Worm (Caenorhabditis elegans) whole organism, L3 larva: Measurements from ENCODE around the gene mab-23.

ENCODE experiments used
- R02D3.7 ChIP-seq: fragments of 150-350 bp; optimal IDR thresholded peaks from 2 replicates; lab custom pipeline; 2014; ENCODE audit warnings: missing biosample characterization, missing genetic modification characterization
- ZK546.5 ChIP-seq: sonication (generic microtip); optimal IDR thresholded peaks from 2 replicates; lab custom pipeline; 2017; ENCODE audit warnings: missing biosample characterization, missing genetic modification characterization
- ama-1 ChIP-seq: fragments of 150-350 bp; optimal IDR thresholded peaks from 2 replicates; lab custom pipeline; 2018
- ceh-16 ChIP-seq: sonication (generic microtip); optimal IDR thresholded peaks from 2 replicates; lab custom pipeline; 2017; ENCODE audit warnings: missing biosample characterization, missing genetic modification characterization
- ceh-28 ChIP-seq: fragments of 150-350 bp; optimal IDR thresholded peaks from 2 replicates; lab custom pipeline; 2014; ENCODE audit warnings: missing biosample characterization, missing genetic modification reagents, missing genetic modification characterization
- ceh-82 ChIP-seq: fragments of 150-350 bp; optimal IDR thresholded peaks from 2 replicates; lab custom pipeline; 2014; ENCODE audit warnings: missing biosample characterization, missing genetic modification characterization
- ceh-9 ChIP-seq: sonication (generic microtip); optimal IDR thresholded peaks from 2 replicates; lab custom pipeline; 2018; ENCODE audit warnings: missing biosample characterization, missing genetic modification characterization
- daf-12 ChIP-seq: fragments of 150-350 bp; optimal IDR thresholded peaks from 2 replicates; lab custom pipeline; 2014; ENCODE audit warnings: missing biosample characterization, missing genetic modification reagents, missing genetic modification characterization
- egl-27 ChIP-seq: sonication (generic microtip); optimal IDR thresholded peaks from 4 replicates; lab custom pipeline; 2017; ENCODE audit warnings: missing biosample characterization, missing genetic modification reagents, missing genetic modification characterization
- egl-5 ChIP-seq: fragments of 150-350 bp; optimal IDR thresholded peaks from 2 replicates; lab custom pipeline; 2017; ENCODE audit warnings: missing biosample characterization, missing genetic modification reagents, missing genetic modification characterization, inconsistent platforms
- elt-2 ChIP-seq: sonication (generic microtip); optimal IDR thresholded peaks from 2 replicates; lab custom pipeline; 2016; ENCODE audit warnings: missing genetic modification reagents, mild to moderate bottlenecking, missing genetic modification characterization, missing compliant biosample characterization
- elt-3 ChIP-seq, 3 experiments: fragments of 150-350 bp in 1 of 3; sonication (generic microtip) in 2 of 3; optimal IDR thresholded peaks; 2 replicates in 2 of 3; 4 replicates in 1 of 3; lab custom pipeline; 2014 to 2017; ENCODE audit warnings: missing biosample characterization in 3 of 3, missing genetic modification characterization in 3 of 3
- fkh-10 ChIP-seq: sonication (generic microtip); optimal IDR thresholded peaks from 2 replicates; lab custom pipeline; 2017; ENCODE audit warnings: missing biosample characterization, missing genetic modification reagents, missing genetic modification characterization
- fkh-2 ChIP-seq: fragments of 150-350 bp; optimal IDR thresholded peaks from 2 replicates; lab custom pipeline; 2014; ENCODE audit warnings: missing biosample characterization, missing genetic modification reagents, missing genetic modification characterization
- jun-1 ChIP-seq: fragments of 150-350 bp; optimal IDR thresholded peaks from 2 replicates; lab custom pipeline; 2014; ENCODE audit warnings: missing biosample characterization, missing genetic modification reagents, missing genetic modification characterization
- lin-15B ChIP-seq: fragments of 150-350 bp; optimal IDR thresholded peaks from 2 replicates; lab custom pipeline; 2014; ENCODE audit warnings: missing biosample characterization, missing genetic modification characterization
- lin-39 ChIP-seq: fragments of 150-350 bp; optimal IDR thresholded peaks from 2 replicates; lab custom pipeline; 2018; ENCODE audit warnings: missing biosample characterization, missing genetic modification reagents, missing genetic modification characterization
- lsy-12 ChIP-seq: sonication (generic microtip); optimal IDR thresholded peaks from 2 replicates; lab custom pipeline; 2016; ENCODE audit warnings: mild to moderate bottlenecking, missing genetic modification characterization, missing compliant biosample characterization
- mdl-1 ChIP-seq: fragments of 150-350 bp; optimal IDR thresholded peaks from 2 replicates; lab custom pipeline; 2014; ENCODE audit warnings: missing biosample characterization, missing genetic modification characterization
- mml-1 ChIP-seq: fragments of 150-350 bp; sonication (generic microtip); optimal IDR thresholded peaks from 3 replicates; lab custom pipeline; 2014; ENCODE audit warnings: missing biosample characterization, missing genetic modification characterization
- nfya-1 ChIP-seq: sonication (generic microtip); optimal IDR thresholded peaks from 2 replicates; lab custom pipeline; 2017; ENCODE audit warnings: missing genetic modification characterization, mild to moderate bottlenecking, missing compliant biosample characterization, antibody characterized with exemption, moderate library complexity; ENCODE audit not compliant: insufficient read depth
- nhr-11 ChIP-seq: fragments of 150-350 bp; optimal IDR thresholded peaks from 2 replicates; lab custom pipeline; 2014; ENCODE audit warnings: missing biosample characterization, missing genetic modification characterization
- nhr-12 ChIP-seq: fragments of 150-350 bp; optimal IDR thresholded peaks from 2 replicates; lab custom pipeline; 2014; ENCODE audit warnings: missing biosample characterization, missing genetic modification characterization
- nhr-23 ChIP-seq: fragments of 150-350 bp; optimal IDR thresholded peaks from 2 replicates; lab custom pipeline; 2014; ENCODE audit warnings: missing biosample characterization, missing genetic modification reagents, missing genetic modification characterization
- nhr-237 ChIP-seq: fragments of 150-350 bp; optimal IDR thresholded peaks from 2 replicates; lab custom pipeline; 2014; ENCODE audit warnings: missing biosample characterization, missing genetic modification characterization
- nhr-28 ChIP-seq: fragments of 150-350 bp; optimal IDR thresholded peaks from 2 replicates; lab custom pipeline; 2014; ENCODE audit warnings: missing biosample characterization, missing genetic modification characterization
- nhr-76 ChIP-seq: fragments of 150-350 bp; sonication (generic microtip); optimal IDR thresholded peaks from 5 replicates; lab custom pipeline; 2014; ENCODE audit warnings: missing biosample characterization, missing genetic modification characterization
- pha-4 ChIP-seq: fragments of 150-350 bp; optimal IDR thresholded peaks from 2 replicates; lab custom pipeline; 2014; ENCODE audit warnings: missing biosample characterization, missing genetic modification reagents, missing genetic modification characterization
- pqm-1 ChIP-seq: fragments of 150-350 bp; optimal IDR thresholded peaks from 2 replicates; lab custom pipeline; 2017; ENCODE audit warnings: missing biosample characterization, missing genetic modification characterization, inconsistent platforms
- sea-2 ChIP-seq: fragments of 150-350 bp; sonication (generic microtip); optimal IDR thresholded peaks from 4 replicates; lab custom pipeline; 2014; ENCODE audit warnings: missing biosample characterization, missing genetic modification reagents, missing genetic modification characterization
- snpc-4 ChIP-seq: fragments of 150-350 bp; optimal IDR thresholded peaks from 2 replicates; lab custom pipeline; 2014; ENCODE audit warnings: missing biosample characterization, missing genetic modification characterization
- tbx-2 ChIP-seq: sonication (generic microtip); optimal IDR thresholded peaks from 2 replicates; lab custom pipeline; 2016; ENCODE audit warnings: mild to moderate bottlenecking, missing genetic modification characterization, missing compliant biosample characterization
- unc-39 ChIP-seq: sonication (generic microtip); optimal IDR thresholded peaks from 4 replicates; lab custom pipeline; 2017; ENCODE audit warnings: missing biosample characterization, missing genetic modification characterization
- zag-1 ChIP-seq: fragments of 150-350 bp; optimal IDR thresholded peaks from 2 replicates; lab custom pipeline; 2014; ENCODE audit warnings: missing biosample characterization, missing genetic modification characterization
- ztf-11 ChIP-seq: fragments of 150-350 bp; optimal IDR thresholded peaks from 2 replicates; lab custom pipeline; 2014; ENCODE audit warnings: missing biosample characterization, missing genetic modification characterization

Gene mab-23

DNA sequence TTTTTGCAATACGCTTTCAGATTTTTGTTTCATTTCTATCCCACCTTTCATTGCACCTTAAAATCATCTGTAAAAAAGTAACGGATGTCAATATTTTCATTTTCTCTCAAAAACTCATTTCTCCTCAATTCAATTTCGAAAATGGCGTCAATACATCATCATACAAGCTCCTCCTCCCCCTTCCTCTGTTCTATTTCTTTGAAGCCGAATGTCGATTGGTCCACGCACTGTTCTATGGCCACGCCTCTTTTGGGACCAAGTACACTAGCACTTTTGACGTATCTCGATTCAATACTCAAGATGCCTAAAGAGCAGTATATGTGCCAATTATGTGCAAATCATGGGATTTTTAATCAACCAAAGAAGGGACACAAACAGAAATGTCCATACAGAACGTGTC is at the start of gene mab-23:
TSS of gene mab-23 (plus strand) at position 301 of the 400 bp plus-strand sequence.
- TF ChIP-seq R02D3.7 (no peak), unc-39 (tag; lab: Kevin White, UChicago) (no peak), nfya-1 (tag; lab: Kevin White, UChicago) (peak; percentile 21), ceh-9 (tag; lab: Kevin White, UChicago) (no peak), egl-5 (tag; lab: Kevin White, UChicago) (no peak), ztf-11 (tag; lab: Kevin White, UChicago) (no peak), nhr-12 (tag; lab: Kevin White, UChicago) (no peak)
- TF ChIP-seq, all 47 proteins: peak for 1

DNA sequence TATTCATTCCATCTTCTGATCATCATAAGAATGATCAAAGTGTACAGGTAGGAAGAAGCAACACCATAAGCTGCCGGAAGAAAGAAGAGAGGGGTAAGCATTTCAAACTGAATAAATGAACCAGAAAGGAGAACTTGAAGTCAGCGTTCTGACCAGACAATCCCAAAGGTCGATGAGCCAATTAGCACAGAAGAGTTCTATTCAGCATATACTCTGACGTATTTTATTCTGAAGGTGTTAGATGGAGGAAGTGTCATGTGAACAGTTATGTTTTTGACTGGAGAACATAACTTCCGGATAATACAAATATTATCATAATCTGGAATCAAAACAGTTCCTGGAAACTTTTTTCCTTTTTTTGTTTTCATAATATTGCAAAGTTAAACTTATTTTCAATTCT is 44.2 kb upstream of the mab-23 start, which contains the start of gene srg-32:
TSS of gene srg-32 (minus strand) at position 101 of the 400 bp plus-strand sequence.
- TF ChIP-seq ZK546.5 (tag; lab: Kevin White, UChicago), result no peak
- no peak for TF ChIP-seq nhr-76 (tag; lab: Kevin White, UChicago)

DNA sequence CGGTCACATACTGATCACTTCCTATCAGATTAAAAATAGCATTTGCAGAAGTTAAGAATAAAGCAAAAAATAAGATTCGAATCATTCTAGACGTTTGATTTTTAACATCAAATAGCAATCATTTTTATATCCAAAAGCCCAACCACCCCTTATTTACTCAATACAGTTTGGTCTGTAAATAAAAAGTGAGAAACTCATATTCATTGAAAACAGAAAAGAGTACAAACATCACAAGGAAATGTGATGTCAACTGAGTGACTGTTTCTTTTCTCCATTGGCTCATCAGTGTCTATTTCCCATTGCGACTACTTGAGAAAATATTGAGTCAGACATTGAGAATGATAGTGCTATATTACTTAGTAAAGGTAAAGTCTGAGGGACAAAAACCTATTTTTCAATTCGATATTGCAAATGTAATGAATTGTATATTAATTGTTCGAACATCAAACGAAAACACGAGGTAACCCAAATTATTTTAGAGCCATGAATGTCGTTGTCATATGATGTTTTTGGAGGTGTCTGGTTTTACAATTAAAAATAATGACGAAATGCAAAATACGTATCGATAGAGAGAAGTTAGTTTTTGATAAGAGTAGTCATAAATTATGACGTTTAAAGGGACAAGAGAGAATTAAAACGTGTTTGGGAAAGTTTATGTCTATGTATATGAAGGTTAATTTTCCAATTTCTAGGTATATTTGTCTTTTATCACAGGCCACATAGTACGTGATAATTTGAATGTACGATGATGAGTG is 42.9 kb upstream of the mab-23 start, which contains the start of gene ttr-23:
TSS of gene ttr-23 (minus strand) at position 87 of the 755 bp plus-strand sequence.
- TF ChIP-seq pha-4 (tag; lab: Kevin White, UChicago) (peak; percentile 51), mml-1 (tag; lab: Kevin White, UChicago) (no peak), elt-2 (tag; lab: Kevin White, UChicago) (peak; percentile 70), ceh-82 (tag; lab: Kevin White, UChicago) (no peak), pqm-1 (tag; lab: Kevin White, UChicago) (peak; percentile 6), ceh-28 (tag; lab: Kevin White, UChicago) (peak; percentile 37), fkh-2 (no peak)
- TF ChIP-seq, all 47 proteins: peak for 4

DNA sequence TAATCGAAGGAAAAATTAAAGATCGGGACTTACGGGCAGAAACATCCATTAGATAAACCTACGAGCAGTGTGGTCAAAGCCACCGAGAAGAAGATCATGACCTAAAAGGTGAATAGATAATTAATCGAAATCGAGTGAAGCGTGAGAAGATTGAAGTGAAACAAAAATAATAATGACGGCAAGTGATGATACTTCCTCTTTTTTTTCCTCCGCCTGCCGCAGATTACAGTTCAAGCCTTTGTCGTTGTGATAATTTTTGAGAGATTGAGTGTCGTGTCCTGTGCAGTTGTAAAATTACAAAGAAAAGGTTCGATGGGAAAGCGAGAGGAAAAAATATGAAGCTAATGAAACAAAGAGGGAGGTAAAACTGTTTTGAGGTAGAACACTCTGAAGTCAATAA is 40.4 kb upstream of the mab-23 start, which contains the start of gene T21C9.9:
TSS of gene T21C9.9 (minus strand) at position 101 of the 400 bp plus-strand sequence.
- TF ChIP-seq ceh-16 (tag; lab: Kevin White, UChicago) (no peak), lin-39 (tag; lab: Kevin White, UChicago) (no peak), nfya-1 (tag; lab: Kevin White, UChicago) (no peak), pqm-1 (tag; lab: Kevin White, UChicago) (no peak), egl-27 (tag; lab: Kevin White, UChicago) (no peak), nhr-237 (no peak), ceh-82 (tag; lab: Kevin White, UChicago) (no peak), nhr-28 (tag; lab: Kevin White, UChicago) (no peak), ztf-11 (tag; lab: Kevin White, UChicago) (no peak), nhr-11 (tag; lab: Kevin White, UChicago) (no peak), ZK546.5 (tag; lab: Kevin White, UChicago) (no peak), fkh-2 (no peak), lsy-12 (tag; lab: Kevin White, UChicago) (no peak), sea-2 (GFP tag; lab: Kevin White, UChicago) (no peak), daf-12 (tag; lab: Kevin White, UChicago) (no peak), jun-1 (tag; lab: Kevin White, UChicago) (no peak), ceh-28 (tag; lab: Kevin White, UChicago) (no peak), zag-1 (no peak), elt-3 (tag; optimal IDR thresholded peaks at IDR 0.05; lab: Kevin White, UChicago) (no peak), ama-1 (lab: Kevin White, UChicago) (no peak)

DNA sequence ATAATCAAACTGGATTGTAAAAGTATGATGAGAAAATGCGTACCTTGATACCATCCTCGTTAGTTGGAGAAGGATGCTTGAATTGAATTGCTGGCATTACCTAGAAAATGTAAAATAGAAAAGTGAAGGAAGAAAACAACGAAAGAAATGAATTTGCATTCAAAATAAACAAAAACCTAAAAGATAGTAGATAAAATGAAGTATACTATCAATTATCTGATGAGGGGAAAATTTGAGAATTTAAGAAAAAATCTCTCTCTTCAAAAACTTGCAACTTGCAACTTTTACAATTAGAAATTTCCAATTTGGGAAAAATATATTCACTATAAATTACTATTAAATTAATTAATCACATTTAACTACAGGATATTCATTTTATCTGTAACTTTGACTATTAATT is 38.0 kb upstream of the mab-23 start, which contains the start of gene T21C9.11:
TSS of gene T21C9.11 (minus strand) at position 101 of the 400 bp plus-strand sequence.
- TF ChIP-seq nfya-1 (tag; lab: Kevin White, UChicago) (no peak), fkh-10 (GFP tag; lab: Kevin White, UChicago) (no peak), mdl-1 (tag; lab: Kevin White, UChicago) (no peak), nhr-23 (tag; lab: Kevin White, UChicago) (no peak), lin-15B (tag; lab: Kevin White, UChicago) (no peak), tbx-2 (tag; lab: Kevin White, UChicago) (no peak), ZK546.5 (tag; lab: Kevin White, UChicago) (no peak), pqm-1 (tag; lab: Kevin White, UChicago) (no peak), ceh-28 (tag; lab: Kevin White, UChicago) (no peak), snpc-4 (tag; lab: Kevin White, UChicago) (no peak), ama-1 (lab: Kevin White, UChicago) (no peak)
